Fruit fly (Drosophila melanogaster) ovary, adult (tissue): ENCODE measurements around the gene Nrx-1.

Experiments used
- CG17801 ChIP-seq: fragments of 200-800 bp; optimal IDR thresholded peaks from 2 replicates; lab custom pipeline; 2019; ENCODE audit warnings: missing biosample characterization, mild to moderate bottlenecking, missing genetic modification characterization, moderate library complexity; ENCODE audit not compliant: partially characterized antibody

Nrx-1 gene

DNA sequence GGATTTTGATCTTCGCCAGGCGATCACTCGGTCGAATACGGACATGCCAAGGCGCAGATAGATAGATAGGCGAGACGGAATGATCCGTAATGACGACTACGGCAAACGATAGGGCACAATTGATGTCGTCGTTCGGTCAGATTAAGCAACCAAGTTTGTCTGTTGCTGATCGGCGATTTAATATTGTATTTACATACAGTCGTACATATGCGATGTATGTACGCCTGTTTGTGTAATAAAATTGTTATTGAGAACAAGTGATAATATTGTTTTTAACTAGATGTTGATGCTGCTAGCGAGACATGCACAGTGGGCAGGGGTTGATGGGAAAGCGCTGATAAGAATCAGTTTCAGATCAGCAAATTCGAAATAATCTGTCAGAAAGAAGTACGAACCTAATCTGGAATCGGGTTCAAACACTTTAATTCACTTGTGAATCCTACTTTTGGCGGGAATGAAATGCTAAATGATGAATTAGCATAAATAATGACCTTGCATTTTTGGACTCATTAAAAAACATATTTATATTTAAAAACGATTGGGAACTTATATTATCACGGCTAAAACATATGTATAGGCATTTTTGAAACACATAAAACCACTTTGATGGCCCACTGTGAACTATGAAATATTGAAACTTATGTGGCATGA is 12.9 kb upstream of the Nrx-1 start:
- no peak for TF ChIP-seq CG17801 (GFP tag; lab: Kevin White, UChicago)

DNA sequence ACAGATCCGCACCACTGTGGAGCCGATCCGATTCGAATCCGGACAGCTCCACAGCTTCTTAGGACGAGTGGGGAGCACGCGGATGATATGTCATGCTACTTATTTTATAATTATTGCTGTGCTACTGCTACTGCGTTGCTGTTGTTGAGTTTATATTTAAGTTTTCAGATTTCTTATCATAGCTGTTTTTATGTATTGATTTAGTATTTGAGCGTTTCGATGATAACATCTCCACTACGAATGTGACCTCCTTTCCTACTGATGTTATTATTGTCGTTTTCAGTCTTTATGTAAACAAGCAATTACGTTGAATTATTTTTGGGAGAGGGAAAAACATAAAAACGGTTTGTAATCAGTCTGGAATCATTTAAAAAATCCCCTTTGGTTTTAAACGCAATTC is 12.3 kb upstream of the Nrx-1 start:
- TF ChIP-seq CG17801 (GFP tag; lab: Kevin White, UChicago), result no peak

DNA sequence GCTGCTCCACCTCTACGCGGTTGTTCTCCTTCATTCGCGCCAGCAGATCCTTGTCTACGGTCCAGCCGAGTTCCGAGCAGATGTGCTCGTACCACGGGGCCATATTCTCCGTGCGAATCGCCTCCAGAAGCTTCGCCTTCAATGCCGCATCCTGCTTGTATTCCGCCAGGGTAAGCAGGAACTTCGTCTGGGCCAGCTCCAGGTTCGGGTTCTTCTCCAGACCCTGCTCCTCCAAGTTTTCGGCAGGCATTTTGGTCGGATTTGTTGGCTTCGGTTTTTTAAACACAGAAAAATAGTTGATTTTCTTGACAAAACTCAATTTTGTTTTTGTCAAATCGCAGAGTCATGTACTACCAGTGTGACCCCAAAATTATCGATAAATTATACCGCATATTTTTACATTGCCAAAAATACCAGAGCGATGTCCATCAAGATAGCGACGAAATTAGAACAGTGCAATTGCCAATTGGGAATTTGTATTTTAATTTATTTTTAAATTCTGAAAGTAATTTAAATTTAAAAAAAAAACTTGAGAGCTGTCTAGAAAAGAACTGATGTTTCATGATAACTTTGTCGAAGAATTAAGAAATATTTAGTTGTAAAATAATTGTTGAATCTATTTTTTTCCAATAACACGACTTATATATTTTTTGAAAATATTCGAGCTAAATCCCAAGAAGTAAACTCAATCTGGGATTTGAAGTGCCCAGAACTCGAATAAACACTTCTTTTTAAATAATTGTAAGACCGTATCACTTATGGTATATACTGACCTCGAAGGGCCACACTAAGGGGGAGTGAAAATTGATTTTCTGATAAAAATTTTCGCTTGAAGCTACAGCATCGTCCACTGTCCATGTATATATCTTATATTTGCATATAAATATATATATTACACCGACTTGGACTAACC is 6.4 kb upstream of the Nrx-1 start, which contains the start of the genes Rpn7 and AP-2mu:
Gene Rpn7, minus strand, starts transcription at position 382 of the 913 bp plus-strand sequence.
Gene AP-2mu, plus strand, starts transcription at position 783 of the 913 bp plus-strand sequence.
- TF ChIP-seq CG17801 (GFP tag; lab: Kevin White, UChicago), result no peak

DNA sequence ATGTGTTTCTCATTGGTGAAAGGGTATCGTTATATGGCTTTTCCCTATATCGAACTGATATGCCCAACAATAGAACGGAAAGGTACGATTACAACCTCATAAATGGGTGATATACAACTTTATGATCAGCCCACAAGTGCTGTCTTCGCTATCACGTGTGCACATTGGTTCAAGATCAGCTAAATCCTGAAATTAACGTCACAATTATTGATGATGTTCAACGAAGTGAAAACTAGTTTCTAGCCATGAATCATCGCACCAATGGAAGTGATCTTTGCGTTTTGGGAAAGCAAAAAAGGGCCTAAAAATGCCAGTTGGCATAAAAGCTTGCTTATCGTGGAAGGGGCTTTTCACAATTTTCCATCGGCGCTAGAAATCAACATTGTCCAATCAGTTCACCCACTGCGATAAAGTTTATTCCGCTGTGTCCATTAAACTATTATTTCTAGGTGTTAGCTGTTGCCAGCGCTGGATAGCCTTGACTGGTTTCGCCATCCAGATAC is 3.6 kb upstream of the Nrx-1 start, which contains the start of gene CG7054:
Gene CG7054, plus strand, starts transcription at position 375 of the 503 bp plus-strand sequence.
- peak; percentile 49 for TF ChIP-seq CG17801 (GFP tag; lab: Kevin White, UChicago)

DNA sequence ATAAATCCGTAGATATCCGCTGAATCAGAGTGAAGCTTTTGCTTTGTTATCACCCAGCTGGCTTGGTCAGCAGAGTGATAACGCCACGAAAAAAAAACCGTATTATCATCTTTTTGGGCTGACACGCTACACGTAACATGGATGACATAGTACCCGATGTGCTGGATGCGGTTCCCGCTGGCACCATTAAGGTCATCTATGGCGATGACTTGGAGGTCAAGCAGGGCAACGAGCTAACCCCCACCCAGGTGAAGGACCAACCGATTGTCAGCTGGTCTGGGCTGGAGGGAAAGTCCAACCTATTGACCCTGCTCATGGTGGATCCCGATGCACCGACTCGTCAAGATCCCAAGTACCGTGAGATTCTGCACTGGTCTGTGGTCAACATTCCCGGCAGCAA is 3.2 kb upstream of the Nrx-1 start:
- TF ChIP-seq CG17801 (GFP tag; lab: Kevin White, UChicago), result no peak

DNA sequence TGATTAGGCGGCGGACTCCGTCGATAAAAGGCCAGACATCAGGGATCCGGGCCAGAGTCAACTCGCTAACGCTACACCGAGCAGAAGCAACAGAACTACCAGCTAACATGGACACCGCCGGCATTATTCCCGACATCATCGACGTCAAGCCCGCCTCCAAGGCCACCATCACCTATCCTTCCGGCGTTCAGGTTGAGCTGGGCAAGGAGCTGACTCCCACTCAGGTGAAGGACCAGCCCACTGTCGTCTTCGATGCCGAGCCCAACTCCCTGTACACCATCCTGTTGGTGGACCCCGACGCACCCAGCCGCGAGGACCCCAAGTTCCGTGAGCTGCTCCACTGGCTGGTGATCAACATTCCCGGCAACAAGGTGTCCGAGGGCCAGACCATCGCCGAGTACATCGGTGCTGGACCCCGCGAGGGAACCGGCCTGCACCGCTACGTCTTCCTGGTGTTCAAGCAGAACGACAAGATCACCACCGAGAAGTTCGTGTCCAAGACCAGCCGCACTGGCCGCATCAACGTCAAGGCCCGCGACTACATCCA is 2.3 kb upstream of the Nrx-1 start, which contains the start of gene Pebp1:
Gene Pebp1, plus strand, starts transcription at position 51 of the 547 bp plus-strand sequence.
- no peak for TF ChIP-seq CG17801 (GFP tag; lab: Kevin White, UChicago)

DNA sequence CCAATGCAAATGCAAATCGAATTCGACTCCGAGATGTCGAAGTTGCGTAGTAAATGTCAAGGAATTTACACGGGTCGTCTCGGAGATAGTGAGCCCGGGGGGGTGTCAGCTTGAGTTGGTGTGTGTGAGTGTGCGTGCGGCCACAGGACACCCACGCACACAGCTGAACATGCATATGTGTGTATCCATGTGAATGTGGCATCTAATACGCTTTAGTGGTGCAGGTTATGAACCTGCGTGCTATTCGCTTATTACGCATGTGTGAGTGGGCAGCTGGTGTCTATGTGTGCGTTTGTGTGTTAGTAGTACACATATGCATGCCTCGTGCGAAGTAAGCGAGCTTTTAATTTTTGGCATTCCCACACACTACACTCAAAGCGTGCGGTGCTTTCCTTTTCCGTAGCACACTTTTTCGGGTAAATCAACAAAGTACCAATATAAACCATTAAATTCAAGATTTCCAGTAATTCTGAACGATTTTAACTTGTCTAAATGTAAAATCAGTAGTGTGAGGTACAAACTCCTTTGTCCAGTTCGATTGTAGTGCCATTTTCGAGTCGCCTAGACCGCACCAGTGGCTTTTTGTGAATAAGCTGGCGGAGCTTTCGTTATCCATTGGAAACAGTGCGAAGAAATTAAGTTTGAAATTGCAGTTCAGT is 646 bp downstream of the Nrx-1 start:
- TF ChIP-seq CG17801 (GFP tag; lab: Kevin White, UChicago), result no peak

DNA sequence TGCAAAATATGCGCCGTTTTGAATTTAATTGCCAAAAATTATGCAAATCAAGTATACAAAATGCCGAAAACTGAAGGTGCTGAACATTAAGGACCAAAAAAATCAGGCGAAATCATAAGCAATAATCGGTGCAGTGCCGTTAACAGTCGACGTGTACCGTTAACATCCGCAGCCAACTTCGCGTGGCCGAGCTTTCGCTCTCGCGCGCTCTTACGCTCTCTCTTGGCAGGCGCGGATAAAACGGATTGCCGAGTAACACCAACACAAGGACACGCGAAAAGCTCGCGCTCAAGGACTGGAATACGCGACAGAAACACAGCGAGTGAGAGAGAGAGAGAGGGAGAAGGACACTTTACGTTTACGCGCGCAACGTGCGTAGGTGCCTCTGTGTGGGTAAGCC is 1.8 kb downstream of the Nrx-1 start:
- no peak for TF ChIP-seq CG17801 (GFP tag; lab: Kevin White, UChicago)

DNA sequence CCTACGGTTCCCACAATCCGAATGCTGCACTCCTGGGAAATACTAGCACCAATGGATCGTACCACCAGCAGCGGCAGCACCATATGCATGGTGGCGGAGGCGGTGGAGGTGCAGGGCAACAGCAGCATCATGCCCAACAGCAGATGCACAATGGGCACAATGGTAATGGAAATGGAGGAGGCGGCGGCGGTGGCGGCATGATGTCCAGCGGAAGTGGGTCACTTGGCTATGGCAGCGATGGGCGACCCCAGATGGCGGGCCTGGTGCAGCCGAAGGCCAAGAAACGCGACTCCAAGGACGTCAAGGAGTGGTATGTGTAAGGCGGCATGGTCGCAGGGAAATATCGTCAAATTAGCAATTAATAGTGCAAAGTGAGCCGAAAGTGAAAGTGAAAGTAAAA is 15.2 kb downstream of the Nrx-1 start:
- no peak for TF ChIP-seq CG17801 (GFP tag; lab: Kevin White, UChicago)

DNA sequence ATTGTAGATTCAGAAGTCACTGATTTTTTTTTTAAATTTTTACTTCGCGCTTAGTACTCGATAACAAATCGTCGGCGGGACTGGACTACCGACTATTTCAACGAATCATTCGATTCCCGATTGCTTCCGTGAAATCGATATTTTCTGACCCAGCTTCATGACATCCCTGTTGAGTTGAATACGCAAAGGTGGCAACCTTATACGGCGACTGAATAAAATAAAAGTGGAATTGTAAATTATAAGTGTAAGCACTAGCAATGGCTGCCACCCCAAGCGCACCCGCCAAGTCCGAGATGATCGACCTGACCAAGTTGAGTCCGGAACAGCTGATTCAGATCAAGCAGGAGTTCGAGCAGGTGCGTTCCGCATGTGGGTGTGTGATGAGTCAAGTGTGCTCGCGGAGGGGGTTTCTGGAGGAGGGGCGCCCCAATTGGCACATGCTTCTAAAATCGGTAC is 18.8 kb downstream of the Nrx-1 start, which contains the start of gene Pfdn5:
Gene Pfdn5, plus strand, starts transcription at position 3 of the 456 bp plus-strand sequence.
- peak; percentile 17 for TF ChIP-seq CG17801 (GFP tag; lab: Kevin White, UChicago)

DNA sequence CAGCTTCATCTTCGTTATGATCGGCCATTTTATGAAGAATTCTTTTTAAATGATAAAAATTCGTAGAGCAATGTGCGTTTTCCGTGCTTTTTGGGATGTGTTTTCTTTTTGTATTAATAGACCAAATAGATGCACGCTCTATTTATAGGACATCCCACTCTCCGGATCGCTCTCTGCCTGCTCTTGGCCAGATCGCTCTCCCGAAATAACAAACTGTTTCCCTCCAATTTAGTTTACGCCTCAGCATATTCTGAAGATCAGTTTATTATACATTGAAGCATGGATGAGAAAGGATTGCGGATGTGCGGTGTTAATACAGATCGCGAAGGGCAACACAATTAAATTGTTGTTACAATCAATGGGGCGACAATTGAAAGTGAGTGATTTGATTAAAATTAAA is 20.5 kb downstream of the Nrx-1 start, which contains the start of gene CG5376:
Gene CG5376, minus strand, starts transcription at position 101 of the 400 bp plus-strand sequence.
- no peak for TF ChIP-seq CG17801 (GFP tag; lab: Kevin White, UChicago)

DNA sequence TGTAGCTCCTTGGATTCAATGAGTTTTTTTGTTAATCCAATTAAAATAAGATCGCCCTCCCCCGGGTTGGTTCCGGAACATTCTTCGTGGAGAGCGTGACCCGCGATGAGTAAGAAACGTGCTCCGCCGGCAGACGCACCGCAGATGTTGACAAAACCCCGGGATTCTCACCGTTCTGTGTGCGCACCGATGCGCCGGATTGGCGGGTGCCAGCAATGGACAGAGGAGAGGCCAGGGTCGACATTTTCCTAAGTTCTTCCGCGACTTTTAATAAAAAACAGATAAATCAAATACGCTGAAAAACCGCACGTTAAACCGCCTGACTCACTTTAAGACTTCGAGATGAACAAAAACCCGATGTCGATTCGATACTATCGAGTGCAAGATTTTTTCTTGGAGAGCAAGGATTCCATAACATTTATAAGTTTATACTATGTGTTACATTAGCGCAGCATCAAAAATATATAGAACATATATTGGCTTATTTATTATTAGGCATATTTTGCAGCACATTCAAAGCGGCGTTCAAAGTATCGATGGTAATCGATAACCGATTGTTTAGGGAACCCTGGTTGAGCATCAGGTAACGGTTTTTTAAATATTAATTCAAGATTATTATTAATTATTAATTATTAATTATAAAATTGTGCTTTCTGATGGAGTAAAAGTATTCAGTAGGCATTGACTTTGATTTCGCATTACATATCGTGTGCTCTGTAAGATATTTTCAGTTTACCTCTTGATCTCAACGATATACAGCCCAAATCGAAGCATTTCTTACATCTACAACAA is 23.0 kb downstream of the Nrx-1 start, which contains the start of the genes CCT1 and tHMG1:
Gene CCT1, minus strand, starts transcription at position 352 of the 792 bp plus-strand sequence.
Gene tHMG1, plus strand, starts transcription at position 742 of the 792 bp plus-strand sequence.
- TF ChIP-seq CG17801 (GFP tag; lab: Kevin White, UChicago), result peak; percentile 65

DNA sequence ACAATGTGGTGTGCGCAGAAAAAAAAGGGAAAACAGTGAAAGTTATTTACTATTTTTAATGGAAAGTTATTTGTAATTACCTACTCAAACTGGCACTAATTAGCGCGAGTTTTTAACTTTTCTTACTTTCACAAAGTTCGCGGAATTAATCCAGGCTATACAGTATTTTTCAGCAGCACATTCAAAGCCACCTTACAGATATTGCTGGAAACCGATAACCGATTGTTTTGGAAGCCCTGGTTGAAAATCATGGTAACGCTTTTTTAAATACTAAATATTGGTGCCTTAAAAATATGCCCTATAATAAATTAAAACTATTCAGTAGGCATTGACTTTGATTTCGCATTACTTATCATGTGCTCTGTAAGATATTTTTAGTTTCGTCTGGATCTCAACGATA is 24.5 kb downstream of the Nrx-1 start, which contains the start of gene tHMG2:
Gene tHMG2, plus strand, starts transcription at position 187 of the 400 bp plus-strand sequence.
- TF ChIP-seq CG17801 (GFP tag; lab: Kevin White, UChicago), result no peak
